Worm (Caenorhabditis elegans): ENCODE results near the gene ZK688.11.
A peak's percentile ranks its signal among the peaks of the same experiment; 100 is the strongest.

ZK688.11 gene

ce11 chrIII:7837567-7837966 is 47.2 kb downstream of the ZK688.11 start:
- no peak for TF ChIP-seq nhr-76 (tag; optimal IDR thresholded peaks at IDR 0.05)
- no peak for TF ChIP-seq aha-1 (tag; optimal IDR thresholded peaks at IDR 0.05)
- TF ChIP-seq lin-35 (GFP tag; optimal IDR thresholded peaks at IDR 0.05) = no peak
- peak; percentile 51 for TF ChIP-seq sox-4 (tag; optimal IDR thresholded peaks at IDR 0.05)
- no peak for TF ChIP-seq unc-30 (tag; optimal IDR thresholded peaks at IDR 0.05)
- no peak for TF ChIP-seq ceh-82 (tag; optimal IDR thresholded peaks at IDR 0.05)
- peak; percentile 77 for TF ChIP-seq pax-3 (tag; optimal IDR thresholded peaks at IDR 0.05)
- TF ChIP-seq unc-98 (GFP tag; IDR thresholded peaks at IDR 0.05) = no peak
- TF ChIP-seq ceh-63 (GFP tag; optimal IDR thresholded peaks at IDR 0.05) = no peak
- peak; percentile 20 for TF ChIP-seq fkh-8 (tag; optimal IDR thresholded peaks at IDR 0.05)
- TF ChIP-seq nhr-77 (tag; optimal IDR thresholded peaks at IDR 0.05) = no peak
- no peak for TF ChIP-seq dpl-1 (GFP tag; optimal IDR thresholded peaks at IDR 0.05)
- peak; percentile 31 for TF ChIP-seq egl-13 (tag; optimal IDR thresholded peaks at IDR 0.05)
- TF ChIP-seq zip-4 (GFP tag; optimal IDR thresholded peaks at IDR 0.05) = no peak
- TF ChIP-seq dsc-1 (tag; optimal IDR thresholded peaks at IDR 0.05) = peak; percentile 97
- no peak for TF ChIP-seq ceh-90 (tag; optimal IDR thresholded peaks at IDR 0.05)
- no peak for TF ChIP-seq unc-130 (tag; optimal IDR thresholded peaks at IDR 0.05)
- no peak for TF ChIP-seq nhr-28 (tag; optimal IDR thresholded peaks at IDR 0.05)
- TF ChIP-seq nhr-47 (tag; optimal IDR thresholded peaks at IDR 0.05) = peak; percentile 32
- TF ChIP-seq nhr-11 (tag; optimal IDR thresholded peaks at IDR 0.05) = no peak
- no peak for TF ChIP-seq pag-3 (tag; optimal IDR thresholded peaks at IDR 0.05; ENCODE audit: borderline replicate concordance, insufficient read depth)
- TF ChIP-seq fkh-4 (tag; optimal IDR thresholded peaks at IDR 0.05; ENCODE audit: borderline replicate concordance) = peak; percentile 2
- TF ChIP-seq nhr-71 (tag; optimal IDR thresholded peaks at IDR 0.05) = peak; percentile 5
- TF ChIP-seq hlh-4 (tag; optimal IDR thresholded peaks at IDR 0.05) = no peak

ce11 chrIII:7835684-7836083 is 49.1 kb downstream of the ZK688.11 start:
- TF ChIP-seq nhr-47 (tag; optimal IDR thresholded peaks at IDR 0.05) (no peak), pax-3 (tag; optimal IDR thresholded peaks at IDR 0.05) (peak; percentile 49), fkh-8 (tag; optimal IDR thresholded peaks at IDR 0.05) (peak; percentile 23), dsc-1 (tag; optimal IDR thresholded peaks at IDR 0.05) (peak; percentile 93), nhr-85 (tag) (no peak)

ce11 chrIII:7834848-7835247 is 49.9 kb downstream of the ZK688.11 start:
- TF ChIP-seq nhr-90 (tag; optimal IDR thresholded peaks at IDR 0.05; ENCODE audit: poor library complexity) (no peak), jun-1 (tag; optimal IDR thresholded peaks at IDR 0.05) (no peak), dpl-1 (GFP tag; optimal IDR thresholded peaks at IDR 0.05) (no peak), sox-4 (tag; optimal IDR thresholded peaks at IDR 0.05) (peak; percentile 53), fkh-8 (tag; optimal IDR thresholded peaks at IDR 0.05) (peak; percentile 32), fkh-4 (tag; optimal IDR thresholded peaks at IDR 0.05; ENCODE audit: borderline replicate concordance) (peak; percentile 25), mab-9 (GFP tag; IDR thresholded peaks at IDR 0.05) (no peak), unc-130 (tag; optimal IDR thresholded peaks at IDR 0.05) (no peak), egl-13 (tag; optimal IDR thresholded peaks at IDR 0.05) (peak; percentile 28), dsc-1 (tag; optimal IDR thresholded peaks at IDR 0.05) (peak; percentile 99), nhr-47 (tag; optimal IDR thresholded peaks at IDR 0.05) (peak; percentile 20), ets-5 (GFP tag; IDR thresholded peaks at IDR 0.05) (no peak), sup-37 (GFP tag; optimal IDR thresholded peaks at IDR 0.05) (no peak), nhr-71 (tag; optimal IDR thresholded peaks at IDR 0.05) (peak; percentile 35), pax-3 (tag; optimal IDR thresholded peaks at IDR 0.05) (peak; percentile 62), tbx-2 (tag; optimal IDR thresholded peaks at IDR 0.05) (no peak)
